Worm (Caenorhabditis elegans) whole organism, L3 larva: ENCODE results near the gene prp-40.

Experiments used
- ZK546.5 ChIP-seq: sonication (generic microtip); optimal IDR thresholded peaks from 2 replicates; lab custom pipeline; 2017; ENCODE audit warnings: missing biosample characterization, missing genetic modification characterization
- ama-1 ChIP-seq: fragments of 150-350 bp; optimal IDR thresholded peaks from 2 replicates; lab custom pipeline; 2018
- ceh-16 ChIP-seq: sonication (generic microtip); optimal IDR thresholded peaks from 2 replicates; lab custom pipeline; 2017; ENCODE audit warnings: missing biosample characterization, missing genetic modification characterization
- ceh-28 ChIP-seq: fragments of 150-350 bp; optimal IDR thresholded peaks from 2 replicates; lab custom pipeline; 2014; ENCODE audit warnings: missing biosample characterization, missing genetic modification reagents, missing genetic modification characterization
- ceh-82 ChIP-seq: fragments of 150-350 bp; optimal IDR thresholded peaks from 2 replicates; lab custom pipeline; 2014; ENCODE audit warnings: missing biosample characterization, missing genetic modification characterization
- ceh-9 ChIP-seq: sonication (generic microtip); optimal IDR thresholded peaks from 2 replicates; lab custom pipeline; 2018; ENCODE audit warnings: missing biosample characterization, missing genetic modification characterization
- egl-5 ChIP-seq: fragments of 150-350 bp; optimal IDR thresholded peaks from 2 replicates; lab custom pipeline; 2017; ENCODE audit warnings: missing biosample characterization, missing genetic modification reagents, missing genetic modification characterization, inconsistent platforms
- elt-2 ChIP-seq: sonication (generic microtip); optimal IDR thresholded peaks from 2 replicates; lab custom pipeline; 2016; ENCODE audit warnings: missing genetic modification reagents, mild to moderate bottlenecking, missing genetic modification characterization, missing compliant biosample characterization
- eor-1 ChIP-seq, 2 experiments: fragments of 150-350 bp; optimal IDR thresholded peaks; 2 replicates each; lab custom pipeline; 2014 to 2018; ENCODE audit warnings: missing biosample characterization in 2 of 2, missing genetic modification characterization in 2 of 2
- fkh-10 ChIP-seq: sonication (generic microtip); optimal IDR thresholded peaks from 2 replicates; lab custom pipeline; 2017; ENCODE audit warnings: missing biosample characterization, missing genetic modification reagents, missing genetic modification characterization
- fos-1 ChIP-seq: fragments of 150-350 bp; optimal IDR thresholded peaks from 2 replicates; lab custom pipeline; 2014; ENCODE audit warnings: missing biosample characterization, missing genetic modification characterization
- hmg-11 ChIP-seq: sonication (generic microtip); optimal IDR thresholded peaks from 2 replicates; lab custom pipeline; 2016; ENCODE audit warnings: missing genetic modification characterization, missing compliant biosample characterization
- lin-15B ChIP-seq: fragments of 150-350 bp; optimal IDR thresholded peaks from 2 replicates; lab custom pipeline; 2014; ENCODE audit warnings: missing biosample characterization, missing genetic modification characterization
- lsy-12 ChIP-seq: sonication (generic microtip); optimal IDR thresholded peaks from 2 replicates; lab custom pipeline; 2016; ENCODE audit warnings: mild to moderate bottlenecking, missing genetic modification characterization, missing compliant biosample characterization
- mdl-1 ChIP-seq: fragments of 150-350 bp; optimal IDR thresholded peaks from 2 replicates; lab custom pipeline; 2014; ENCODE audit warnings: missing biosample characterization, missing genetic modification characterization
- mml-1 ChIP-seq: fragments of 150-350 bp; sonication (generic microtip); optimal IDR thresholded peaks from 3 replicates; lab custom pipeline; 2014; ENCODE audit warnings: missing biosample characterization, missing genetic modification characterization
- nfya-1 ChIP-seq: sonication (generic microtip); optimal IDR thresholded peaks from 2 replicates; lab custom pipeline; 2017; ENCODE audit warnings: missing genetic modification characterization, mild to moderate bottlenecking, missing compliant biosample characterization, antibody characterized with exemption, moderate library complexity; ENCODE audit not compliant: insufficient read depth
- nhr-12 ChIP-seq: fragments of 150-350 bp; optimal IDR thresholded peaks from 2 replicates; lab custom pipeline; 2014; ENCODE audit warnings: missing biosample characterization, missing genetic modification characterization
- nhr-23 ChIP-seq: fragments of 150-350 bp; optimal IDR thresholded peaks from 2 replicates; lab custom pipeline; 2014; ENCODE audit warnings: missing biosample characterization, missing genetic modification reagents, missing genetic modification characterization
- nhr-237 ChIP-seq: fragments of 150-350 bp; optimal IDR thresholded peaks from 2 replicates; lab custom pipeline; 2014; ENCODE audit warnings: missing biosample characterization, missing genetic modification characterization
- nhr-43 ChIP-seq: sonication (generic microtip); optimal IDR thresholded peaks from 2 replicates; lab custom pipeline; 2016; ENCODE audit warnings: mild to moderate bottlenecking, missing genetic modification characterization, missing compliant biosample characterization; ENCODE audit not compliant: poor library complexity, severe bottlenecking
- nhr-67 ChIP-seq: fragments of 150-350 bp; optimal IDR thresholded peaks from 2 replicates; lab custom pipeline; 2014; ENCODE audit warnings: missing biosample characterization, missing genetic modification characterization
- nhr-77 ChIP-seq: fragments of 150-350 bp; optimal IDR thresholded peaks from 2 replicates; lab custom pipeline; 2014; ENCODE audit warnings: missing biosample characterization, missing genetic modification characterization
- pha-4 ChIP-seq: fragments of 150-350 bp; optimal IDR thresholded peaks from 2 replicates; lab custom pipeline; 2014; ENCODE audit warnings: missing biosample characterization, missing genetic modification reagents, missing genetic modification characterization
- pqm-1 ChIP-seq: fragments of 150-350 bp; optimal IDR thresholded peaks from 2 replicates; lab custom pipeline; 2017; ENCODE audit warnings: missing biosample characterization, missing genetic modification characterization, inconsistent platforms
- sea-2 ChIP-seq: fragments of 150-350 bp; sonication (generic microtip); optimal IDR thresholded peaks from 4 replicates; lab custom pipeline; 2014; ENCODE audit warnings: missing biosample characterization, missing genetic modification reagents, missing genetic modification characterization
- tbx-2 ChIP-seq: sonication (generic microtip); optimal IDR thresholded peaks from 2 replicates; lab custom pipeline; 2016; ENCODE audit warnings: mild to moderate bottlenecking, missing genetic modification characterization, missing compliant biosample characterization
- zag-1 ChIP-seq: fragments of 150-350 bp; optimal IDR thresholded peaks from 2 replicates; lab custom pipeline; 2014; ENCODE audit warnings: missing biosample characterization, missing genetic modification characterization
- ztf-11 ChIP-seq: fragments of 150-350 bp; optimal IDR thresholded peaks from 2 replicates; lab custom pipeline; 2014; ENCODE audit warnings: missing biosample characterization, missing genetic modification characterization

prp-40 gene

ce11 chrIII:9490783-9491547 is 30.9 kb upstream of the prp-40 start, which contains the start of the genes dars-1 and ctr-9:
Gene dars-1 (minus strand): TSS chrIII:9491215.
Gene ctr-9 (plus strand): TSS chrIII:9491396.
- TF ChIP-seq nhr-23 (tag; lab: Kevin White, UChicago) (peak; percentile 9), ceh-28 (tag; lab: Kevin White, UChicago) (no peak), mml-1 (tag; lab: Kevin White, UChicago) (no peak), lin-15B (tag; lab: Kevin White, UChicago) (peak; percentile 28), pha-4 (tag; lab: Kevin White, UChicago) (peak; percentile 65), nfya-1 (tag; lab: Kevin White, UChicago) (peak; percentile 37), hmg-11 (peak; percentile 3)

- TF ChIP-seq ZK546.5: no peak
- no peak for TF ChIP-seq egl-5 (tag; lab: Kevin White, UChicago)
- no peak for TF ChIP-seq mdl-1 (tag; lab: Kevin White, UChicago)
- TF ChIP-seq elt-2: no peak
- TF ChIP-seq ceh-16 (tag; lab: Kevin White, UChicago): no peak
- TF ChIP-seq zag-1 (tag; lab: Kevin White, UChicago): no peak
- TF ChIP-seq lin-15B (tag; lab: Kevin White, UChicago): no peak
- no peak for TF ChIP-seq ceh-9 (tag; lab: Kevin White, UChicago)
- no peak for TF ChIP-seq nhr-12 (tag; lab: Kevin White, UChicago)
- TF ChIP-seq fos-1 (tag; lab: Kevin White, UChicago): no peak
Observed at ce11 chrIII:9494209-9494608, 27.7 kb upstream of the prp-40 start.

- TF ChIP-seq pqm-1 (tag; lab: Kevin White, UChicago): no peak
- no peak for TF ChIP-seq nfya-1 (tag; lab: Kevin White, UChicago)
- no peak for TF ChIP-seq fkh-10
- no peak for TF ChIP-seq mml-1 (tag; lab: Kevin White, UChicago)
Observed at ce11 chrIII:9496083-9496482, 25.8 kb upstream of the prp-40 start.

- TF ChIP-seq nhr-237: no peak
Observed at ce11 chrIII:9497412-9497811, 24.5 kb upstream of the prp-40 start.

- TF ChIP-seq hmg-11: no peak
- TF ChIP-seq lsy-12: peak; percentile 17
- TF ChIP-seq nfya-1 (tag; lab: Kevin White, UChicago): no peak
- TF ChIP-seq nhr-23 (tag; lab: Kevin White, UChicago): peak; percentile 44
- TF ChIP-seq nhr-43 (tag; lab: Kevin White, UChicago): no peak
- no peak for TF ChIP-seq tbx-2 (tag; lab: Kevin White, UChicago)
Observed at ce11 chrIII:9500267-9500666, 21.6 kb upstream of the prp-40 start, which contains the start of gene sod-4. Gene sod-4 (minus strand): TSS chrIII:9500375.

- no peak for TF ChIP-seq pha-4 (tag; lab: Kevin White, UChicago)
- no peak for TF ChIP-seq tbx-2 (tag; lab: Kevin White, UChicago)
- TF ChIP-seq nhr-67 (tag; lab: Kevin White, UChicago): no peak
- TF ChIP-seq ceh-82 (tag; lab: Kevin White, UChicago): no peak
- TF ChIP-seq ztf-11 (tag; lab: Kevin White, UChicago): no peak
- TF ChIP-seq zag-1 (tag; lab: Kevin White, UChicago): no peak
- TF ChIP-seq ama-1: no peak
- no peak for TF ChIP-seq lin-15B (tag; lab: Kevin White, UChicago)
- TF ChIP-seq nhr-77: no peak
- TF ChIP-seq sea-2 (GFP tag; lab: Kevin White, UChicago): no peak
- no peak for TF ChIP-seq fkh-10
- no peak for TF ChIP-seq mml-1 (tag; lab: Kevin White, UChicago)
- TF ChIP-seq nhr-237: no peak
- no peak for TF ChIP-seq eor-1 (tag; optimal IDR thresholded peaks at IDR 0.05; lab: Kevin White, UChicago)
- TF ChIP-seq hmg-11: no peak
- TF ChIP-seq pqm-1 (tag; lab: Kevin White, UChicago): no peak
Observed at ce11 chrIII:9501072-9501471, 20.8 kb upstream of the prp-40 start.
